In genomic region chrIII:4796039-4796438, ce11 we compare ENCODE assay signal across 5 worm cellular contexts.
A peak's percentile ranks its signal among the peaks of the same experiment; 100 is the strongest.
TF ChIP-seq lines count a peak whose summit lies in the region.

No protein-coding gene starts in this region.

TF ChIP-seq in whole organism, L1 larva, 84 proteins besides CTCF, POLR2A, EP300 and RAD21 (continues in another document):
- TF ChIP-seq rnt-1 (tag; optimal IDR thresholded peaks at IDR 0.05; lab: Kevin White, UChicago) (peak; percentile 44), ceh-88 (GFP tag; IDR thresholded peaks at IDR 0.05; lab: Robert Waterston, UW) (no peak), ceh-82 (tag; optimal IDR thresholded peaks at IDR 0.05; lab: Kevin White, UChicago) (peak; percentile 2 to 53 (median 49)), nhr-90 (tag; optimal IDR thresholded peaks at IDR 0.05; lab: Kevin White, UChicago; ENCODE audit: poor library complexity) (peak; percentile 50), blmp-1 (tag; optimal IDR thresholded peaks at IDR 0.05; lab: Kevin White, UChicago) (peak; percentile 80), fkh-10 (GFP tag; optimal IDR thresholded peaks at IDR 0.05; lab: Kevin White, UChicago) (no peak), mdl-1 (tag; optimal IDR thresholded peaks at IDR 0.05; lab: Kevin White, UChicago) (peak; percentile 4 to 69), zag-1 (tag; optimal IDR thresholded peaks at IDR 0.05; lab: Kevin White, UChicago) (no peak), nhr-20 (tag; optimal IDR thresholded peaks at IDR 0.05; lab: Kevin White, UChicago) (peak; percentile 63), ceh-90 (tag; optimal IDR thresholded peaks at IDR 0.05; lab: Kevin White, UChicago) (no peak), lsy-2 (tag; optimal IDR thresholded peaks at IDR 0.05; lab: Kevin White, UChicago) (peak; percentile 45 to 80), egl-13 (tag; optimal IDR thresholded peaks at IDR 0.05; lab: Kevin White, UChicago) (no peak), Y116A8C.19 (tag; optimal IDR thresholded peaks at IDR 0.05; lab: Kevin White, UChicago; ENCODE audit: borderline replicate concordance) (no peak), nhr-12 (tag; optimal IDR thresholded peaks at IDR 0.05; lab: Kevin White, UChicago) (no peak), lin-13 (GFP tag; optimal IDR thresholded peaks at IDR 0.05; lab: Kevin White, UChicago) (no peak), snpc-4 (tag; optimal IDR thresholded peaks at IDR 0.05; lab: Kevin White, UChicago) (peak; percentile 58), unc-86 (tag; optimal IDR thresholded peaks at IDR 0.05; lab: Kevin White, UChicago) (no peak), aly-2 (tag; optimal IDR thresholded peaks at IDR 0.05; lab: Kevin White, UChicago) (peak; percentile 8)

TF ChIP-seq in whole organism, L3 larva, 47 proteins besides CTCF, POLR2A, EP300 and RAD21 (continues in another document):
- TF ChIP-seq nhr-77 (tag; optimal IDR thresholded peaks at IDR 0.05; lab: Kevin White, UChicago), result peak; percentile 66
- TF ChIP-seq mdl-1 (tag; optimal IDR thresholded peaks at IDR 0.05; lab: Kevin White, UChicago), result no peak
- TF ChIP-seq ztf-11 (tag; optimal IDR thresholded peaks at IDR 0.05; lab: Kevin White, UChicago), result no peak
- peak; percentile 61 for TF ChIP-seq lsy-12 (tag; optimal IDR thresholded peaks at IDR 0.05; lab: Kevin White, UChicago)
- peak; percentile 70 for TF ChIP-seq nhr-23 (tag; optimal IDR thresholded peaks at IDR 0.05; lab: Kevin White, UChicago)
- TF ChIP-seq snpc-4 (tag; optimal IDR thresholded peaks at IDR 0.05; lab: Kevin White, UChicago), result peak; percentile 82
- TF ChIP-seq R02D3.7 (tag; optimal IDR thresholded peaks at IDR 0.05; lab: Kevin White, UChicago), result peak; percentile 42
- TF ChIP-seq nfya-1 (tag; optimal IDR thresholded peaks at IDR 0.05; lab: Kevin White, UChicago; ENCODE audit: insufficient read depth), result peak; percentile 85
- TF ChIP-seq mml-1 (tag; optimal IDR thresholded peaks at IDR 0.05; lab: Kevin White, UChicago), result no peak
- TF ChIP-seq unc-39 (tag; optimal IDR thresholded peaks at IDR 0.05; lab: Kevin White, UChicago), result no peak
- TF ChIP-seq lin-39 (tag; optimal IDR thresholded peaks at IDR 0.05; lab: Kevin White, UChicago), result peak; percentile 22
- peak; percentile 74 for TF ChIP-seq pqm-1 (tag; optimal IDR thresholded peaks at IDR 0.05; lab: Kevin White, UChicago)
- no peak for TF ChIP-seq ceh-16 (tag; optimal IDR thresholded peaks at IDR 0.05; lab: Kevin White, UChicago)
- TF ChIP-seq egl-5 (tag; optimal IDR thresholded peaks at IDR 0.05; lab: Kevin White, UChicago), result no peak
- TF ChIP-seq aly-2 (tag; optimal IDR thresholded peaks at IDR 0.05; lab: Kevin White, UChicago), result no peak
- no peak for TF ChIP-seq nhr-237 (tag; optimal IDR thresholded peaks at IDR 0.05; lab: Kevin White, UChicago)
- no peak for TF ChIP-seq nhr-28 (tag; optimal IDR thresholded peaks at IDR 0.05; lab: Kevin White, UChicago)
- TF ChIP-seq nhr-67 (tag; optimal IDR thresholded peaks at IDR 0.05; lab: Kevin White, UChicago), result no peak
- TF ChIP-seq zag-1 (tag; optimal IDR thresholded peaks at IDR 0.05; lab: Kevin White, UChicago), result no peak
- no peak for TF ChIP-seq fkh-2 (tag; optimal IDR thresholded peaks at IDR 0.05; lab: Kevin White, UChicago)

TF ChIP-seq in whole organism, early embryonic, 17 proteins besides CTCF, POLR2A, EP300 and RAD21:
- TF ChIP-seq hmg-4 (GFP tag; optimal IDR thresholded peaks at IDR 0.05; lab: Kevin White, UChicago) (peak; percentile 29), ceh-36 (tag; optimal IDR thresholded peaks at IDR 0.05; lab: Kevin White, UChicago) (no peak)

TF ChIP-seq in whole organism, midembryonic, 9 proteins besides CTCF, POLR2A, EP300 and RAD21:
- TF ChIP-seq cog-1 (tag; optimal IDR thresholded peaks at IDR 0.05; lab: Kevin White, UChicago), result no peak
- TF ChIP-seq flt-1 (GFP tag; IDR thresholded peaks at IDR 0.05; lab: Robert Waterston, UW), result no peak
- TF ChIP-seq T22C8.4 (GFP tag; IDR thresholded peaks at IDR 0.05; lab: Robert Waterston, UW), result 0 out of 2 replicates have a peak, but pooled peaks have one; percentile 27
- no peak for TF ChIP-seq ztf-29 (GFP tag; IDR thresholded peaks at IDR 0.05; lab: Robert Waterston, UW)
- no peak for TF ChIP-seq med-1 (GFP tag; optimal IDR thresholded peaks at IDR 0.05; lab: Kevin White, UChicago; ENCODE audit: insufficient read depth)
TF ChIP-seq in whole organism, midembryonic: peak in this region for 1.

TF ChIP-seq in whole organism, young adult, 124 proteins besides CTCF, POLR2A, EP300 and RAD21:
- TF ChIP-seq ekl-4 (GFP tag; IDR thresholded peaks at IDR 0.05; lab: Robert Waterston, UW) (0 out of 2 replicates have a peak, but pooled peaks have one; percentile 15), snpc-1.1 (tag; optimal IDR thresholded peaks at IDR 0.05; lab: Kevin White, UChicago; ENCODE audit: insufficient read depth) (peak; percentile 30), nfyb-1 (GFP tag; IDR thresholded peaks at IDR 0.05; lab: Robert Waterston, UW) (peak; percentile 65), somi-1 (GFP tag; optimal IDR thresholded peaks at IDR 0.05; lab: Kevin White, UChicago) (peak; percentile 73), tbp1 (GFP tag; optimal IDR thresholded peaks at IDR 0.05; lab: Kevin White, UChicago) (peak; percentile 48), unc-62 (GFP tag; optimal IDR thresholded peaks at IDR 0.05; lab: Kevin White, UChicago) (peak; percentile 19), ZK185.1 (tag; optimal IDR thresholded peaks at IDR 0.05; lab: Kevin White, UChicago; ENCODE audit: poor library complexity, severe bottlenecking) (peak; percentile 47), B0336.3 (GFP tag; IDR thresholded peaks at IDR 0.05; lab: Robert Waterston, UW) (no peak), snpc-1.3 (tag; optimal IDR thresholded peaks at IDR 0.05; lab: Kevin White, UChicago; ENCODE audit: insufficient read depth) (no peak), athp-1 (tag; optimal IDR thresholded peaks at IDR 0.05; lab: Kevin White, UChicago) (peak; percentile 73), lin-54 (GFP tag; optimal IDR thresholded peaks at IDR 0.05; lab: Kevin White, UChicago) (peak; percentile 56), attf-3 (GFP tag; conservative IDR thresholded peaks at IDR 0.05; lab: Robert Waterston, UW) (no peak), let-607 (tag; optimal IDR thresholded peaks at IDR 0.05; lab: Kevin White, UChicago) (peak in 1 of 2 experiments; percentile 17), K11D2.4 (GFP tag; IDR thresholded peaks at IDR 0.05; lab: Robert Waterston, UW) (peak; percentile 20; the same call in 1 of the 2 replicates), rcor-1 (GFP tag; IDR thresholded peaks at IDR 0.05; lab: Robert Waterston, UW) (peak; percentile 59; the same call in 1 of the 2 replicates), nhr-80 (tag; optimal IDR thresholded peaks at IDR 0.05; lab: Kevin White, UChicago) (peak; percentile 69), snpc-3.4 (tag; optimal IDR thresholded peaks at IDR 0.05; lab: Kevin White, UChicago) (no peak), attf-5 (GFP tag; optimal IDR thresholded peaks at IDR 0.05; lab: Kevin White, UChicago) (peak; percentile 92), ceh-40 (GFP tag; IDR thresholded peaks at IDR 0.05; lab: Robert Waterston, UW) (no peak), ama-1 (optimal IDR thresholded peaks at IDR 0.05; lab: Kevin White, UChicago) (no peak), ama-1 (GFP tag; optimal IDR thresholded peaks at IDR 0.05; lab: Kevin White, UChicago) (no peak), lag-1 (GFP tag; IDR thresholded peaks at IDR 0.05; lab: Robert Waterston, UW) (no peak), ztf-18 (tag; optimal IDR thresholded peaks at IDR 0.05; lab: Kevin White, UChicago) (peak; percentile 56), K12H6.12 (tag; optimal IDR thresholded peaks at IDR 0.05; lab: Kevin White, UChicago) (peak; percentile 59), ets-4 (GFP tag; optimal IDR thresholded peaks at IDR 0.05; lab: Kevin White, UChicago) (peak; percentile 22), ztf-26 (tag; optimal IDR thresholded peaks at IDR 0.05; lab: Kevin White, UChicago) (peak; percentile 15), pbrm-1 (GFP tag; IDR thresholded peaks at IDR 0.05; lab: Robert Waterston, UW) (peak; percentile 62; the same call in 1 of the 2 replicates), Y56A3A.18 (GFP tag; IDR thresholded peaks at IDR 0.05; lab: Robert Waterston, UW) (no peak), hmg-1.2 (GFP tag; IDR thresholded peaks at IDR 0.05; lab: Robert Waterston, UW) (peak; percentile 84), let-526 (GFP tag; IDR thresholded peaks at IDR 0.05; lab: Robert Waterston, UW) (0 out of 2 replicates have a peak, but pooled peaks have one; percentile 36), dox-1 (GFP tag; IDR thresholded peaks at IDR 0.05; lab: Robert Waterston, UW) (peak; percentile 75), Y53G8AR.9 (GFP tag; conservative IDR thresholded peaks at IDR 0.05; lab: Robert Waterston, UW) (0 out of 2 replicates have a peak, but pooled peaks have one; percentile 51), hsf-1 (GFP tag; IDR thresholded peaks at IDR 0.05; lab: Robert Waterston, UW) (peak; percentile 46; the same call in 1 of the 2 replicates), lin-35 (GFP tag; optimal IDR thresholded peaks at IDR 0.05; lab: Kevin White, UChicago) (peak in 1 of 3 experiments; percentile 42), F23B12.7 (tag; optimal IDR thresholded peaks at IDR 0.05; lab: Kevin White, UChicago; ENCODE audit: insufficient read depth) (peak; percentile 15), Y95B8A.8 (GFP tag; IDR thresholded peaks at IDR 0.05; lab: Robert Waterston, UW) (no peak), attf-6 (GFP tag; IDR thresholded peaks at IDR 0.05; lab: Robert Waterston, UW) (no peak), mcd-1 (GFP tag; IDR thresholded peaks at IDR 0.05; lab: Robert Waterston, UW) (peak; percentile 59), lin-40 (tag; optimal IDR thresholded peaks at IDR 0.05; lab: Kevin White, UChicago) (peak; percentile 23), gei-17 (GFP tag; optimal IDR thresholded peaks at IDR 0.05; lab: Kevin White, UChicago) (no peak), repo-1 (tag; optimal IDR thresholded peaks at IDR 0.05; lab: Kevin White, UChicago) (peak; percentile 18), lin-26 (GFP tag; IDR thresholded peaks at IDR 0.05; lab: Robert Waterston, UW) (0 out of 2 replicates have a peak, but pooled peaks have one; percentile 8), tlf-1 (GFP tag; optimal IDR thresholded peaks at IDR 0.05; lab: Kevin White, UChicago) (peak; percentile 19), snpc-4 (GFP tag; optimal IDR thresholded peaks at IDR 0.05; lab: Kevin White, UChicago) (no peak), snpc-4 (tag; optimal IDR thresholded peaks at IDR 0.05; lab: Kevin White, UChicago) (peak; percentile 13 to 62 (median 54)), cebp-1 (GFP tag; IDR thresholded peaks at IDR 0.05; lab: Robert Waterston, UW) (peak; percentile 54; the same call in 1 of the 2 replicates), cebp-1 (tag; optimal IDR thresholded peaks at IDR 0.05; lab: Kevin White, UChicago) (peak; percentile 89)

Comparison
In these comparisons a context has a peak if more than half of its experiments do, and no peak if none do; other contexts are left out.
1. Of the 8 proteins assayed by ChIP-seq in both whole organism, young adult and whole organism, L1 larva: peak only in whole organism, young adult: unc-62; only in whole organism, L1 larva: dpl-1, efl-1 and nhr-90; in both: snpc-4; in neither: 2; mixed calls (peak in some experiments, not most) for 1.